Worm (Caenorhabditis elegans) whole organism, L4 larva: ENCODE results near the gene rme-6.

Experiments used
- Y75B8A.6 ChIP-seq: fragments of 200-800 bp; sonication (Bioruptor generic); IDR thresholded peaks from 2 replicates; pipeline ENCODE4 v1.3.6; 2022; ENCODE audit warnings: missing genetic modification reagents, missing genetic modification characterization, missing compliant biosample characterization
- fkh-10 ChIP-seq: fragments of 150-350 bp; optimal IDR thresholded peaks from 2 replicates; lab custom pipeline; 2014; ENCODE audit warnings: missing biosample characterization, missing genetic modification reagents, missing genetic modification characterization
- nhr-237 ChIP-seq: sonication (generic microtip); optimal IDR thresholded peaks from 2 replicates; lab custom pipeline; 2017; ENCODE audit warnings: missing biosample characterization, missing genetic modification characterization
- nhr-6 ChIP-seq: fragments of 150-350 bp; optimal IDR thresholded peaks from 2 replicates; lab custom pipeline; 2014; ENCODE audit warnings: missing biosample characterization, missing genetic modification characterization
- set-16 ChIP-seq: fragments of 200-800 bp; sonication (Bioruptor generic); IDR thresholded peaks from 2 replicates; pipeline ENCODE4 v1.3.6; 2022; ENCODE audit warnings: missing genetic modification reagents, missing genetic modification characterization, missing compliant biosample characterization

- no peak for TF ChIP-seq Y75B8A.6 (GFP tag; lab: Robert Waterston, UW)
- no peak for TF ChIP-seq fkh-10 (GFP tag; lab: Kevin White, UChicago)
- TF ChIP-seq set-16 (GFP tag; lab: Robert Waterston, UW) = no peak
- TF ChIP-seq nhr-6 (tag; lab: Kevin White, UChicago) = no peak
- no peak for TF ChIP-seq nhr-237
Measured at ce11 chrX:1052960-1053359, 44.0 kb upstream of the rme-6 start.
